Worm (Caenorhabditis elegans): ENCODE results near the gene srt-15.
"Not testable (repeated sequence)": the region's sequence is repeated elsewhere in the genome, so short reads cannot be mapped to it uniquely, and the experiment has no call there.

The srt-15 gene

DNA sequence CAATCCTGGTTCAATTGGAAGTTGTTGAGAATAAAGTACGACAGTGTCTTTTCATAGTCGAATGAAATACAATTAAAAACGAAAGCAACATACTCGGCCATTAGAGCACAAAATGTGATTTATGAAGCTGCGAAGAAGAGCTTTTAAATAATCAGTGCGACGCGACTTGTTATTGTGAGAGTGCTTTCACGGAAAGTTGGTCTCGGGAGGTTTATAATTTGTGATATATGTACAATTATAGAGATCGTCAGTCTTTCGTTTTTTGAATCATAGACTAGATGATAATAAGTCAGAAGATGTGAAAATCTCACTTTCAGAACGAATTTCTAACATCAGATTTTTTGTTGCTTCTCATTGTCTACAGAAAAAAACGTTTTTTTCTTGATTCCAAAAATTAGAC lies at the start of gene srt-15:
TSS of gene srt-15 (minus strand) at position 101 of the 400 bp plus-strand sequence.
- TF ChIP-seq ref-1 (GFP tag; conservative IDR thresholded peaks at IDR 0.05) (no peak), klf-2 (GFP tag; conservative IDR thresholded peaks at IDR 0.05) (no peak), ztf-23 (GFP tag; IDR thresholded peaks at IDR 0.05) (no peak), ztf-29 (GFP tag; IDR thresholded peaks at IDR 0.05) (no peak), tab-1 (GFP tag; IDR thresholded peaks at IDR 0.05) (no peak)

DNA sequence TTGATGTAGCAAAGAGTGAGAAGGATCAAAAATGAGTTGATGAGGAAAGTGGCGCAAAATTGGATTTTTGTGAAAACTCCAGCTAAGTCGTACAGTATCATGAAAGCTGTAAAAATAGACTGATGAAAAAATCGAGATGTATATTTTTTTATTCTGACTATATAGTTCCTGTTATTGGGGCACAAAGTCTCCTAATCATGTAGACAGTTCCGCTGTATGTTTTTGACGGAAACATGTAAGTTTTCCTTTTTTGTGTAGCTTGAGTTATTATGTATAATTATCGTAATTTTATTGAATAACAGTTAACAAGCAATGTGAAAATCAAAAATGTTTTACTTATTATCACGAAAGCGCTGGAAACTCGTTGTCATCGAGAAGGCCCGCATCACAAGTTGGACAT lies 45.5 kb upstream of the srt-15 start, which contains the start of gene str-68:
TSS of gene str-68 (minus strand) at position 101 of the 400 bp plus-strand sequence.
- TF ChIP-seq klf-2 (GFP tag; conservative IDR thresholded peaks at IDR 0.05) (no peak), flt-1 (GFP tag; IDR thresholded peaks at IDR 0.05) (no peak), ztf-29 (GFP tag; IDR thresholded peaks at IDR 0.05) (no peak), T22C8.4 (GFP tag; IDR thresholded peaks at IDR 0.05) (no peak), cog-1 (tag; optimal IDR thresholded peaks at IDR 0.05) (no peak), tab-1 (GFP tag; IDR thresholded peaks at IDR 0.05) (no peak), ref-1 (GFP tag; conservative IDR thresholded peaks at IDR 0.05) (no peak), med-1 (GFP tag; optimal IDR thresholded peaks at IDR 0.05; ENCODE audit: insufficient read depth) (no peak), ztf-23 (GFP tag; IDR thresholded peaks at IDR 0.05) (no peak)

DNA sequence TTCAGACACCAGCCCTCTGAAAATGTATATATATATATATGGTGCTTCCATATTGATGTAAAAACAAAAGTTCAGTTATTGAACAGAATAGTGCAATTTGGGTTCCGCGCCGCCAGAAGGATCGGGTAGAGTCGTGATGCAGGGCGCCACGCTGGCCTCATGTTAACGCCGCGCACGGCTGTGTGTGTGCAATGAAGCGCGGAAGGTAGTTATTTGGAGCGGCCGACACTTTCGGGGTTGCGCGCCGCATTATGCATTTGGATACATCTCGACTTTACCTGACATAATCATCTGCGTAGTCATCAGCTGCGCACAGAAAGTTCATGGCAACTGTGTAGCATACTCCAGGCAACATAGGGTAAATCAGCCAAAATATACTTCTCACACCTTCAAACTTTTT lies 44.8 kb upstream of the srt-15 start:
- TF ChIP-seq T22C8.4 (GFP tag; IDR thresholded peaks at IDR 0.05) = no peak
- no peak for TF ChIP-seq tab-1 (GFP tag; IDR thresholded peaks at IDR 0.05)
- TF ChIP-seq ref-1 (GFP tag; conservative IDR thresholded peaks at IDR 0.05) = no peak
- TF ChIP-seq ztf-23 (GFP tag; IDR thresholded peaks at IDR 0.05) = no peak
- TF ChIP-seq med-1 (GFP tag; optimal IDR thresholded peaks at IDR 0.05; ENCODE audit: insufficient read depth) = no peak
- no peak for TF ChIP-seq flt-1 (GFP tag; IDR thresholded peaks at IDR 0.05)
- TF ChIP-seq cog-1 (tag; optimal IDR thresholded peaks at IDR 0.05) = no peak
- TF ChIP-seq klf-2 (GFP tag; conservative IDR thresholded peaks at IDR 0.05) = no peak

DNA sequence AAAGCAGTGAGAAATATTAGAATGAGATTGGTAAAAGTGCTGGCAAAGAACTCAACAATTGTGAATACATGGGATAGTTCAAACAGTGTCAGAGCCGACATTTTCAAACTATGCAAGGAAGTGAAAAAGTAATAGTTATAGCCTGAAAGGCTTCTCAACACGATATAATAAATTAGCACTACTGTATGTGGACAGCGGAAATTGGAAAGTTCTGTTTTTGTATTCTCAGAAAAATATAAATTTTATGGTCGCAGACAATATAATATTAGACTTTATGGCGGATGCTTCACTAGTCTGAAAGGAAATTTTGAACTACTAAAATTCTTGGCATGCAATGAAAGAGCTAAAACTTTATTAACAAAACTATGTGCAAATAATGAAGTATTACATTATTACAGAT lies 43.8 kb upstream of the srt-15 start, which contains the start of gene str-69:
TSS of gene str-69 (minus strand) at position 101 of the 400 bp plus-strand sequence.
- TF ChIP-seq ref-1 (GFP tag; conservative IDR thresholded peaks at IDR 0.05) = no peak
- TF ChIP-seq flt-1 (GFP tag; IDR thresholded peaks at IDR 0.05) = no peak
- no peak for TF ChIP-seq cog-1 (tag; optimal IDR thresholded peaks at IDR 0.05)
- TF ChIP-seq med-1 (GFP tag; optimal IDR thresholded peaks at IDR 0.05; ENCODE audit: insufficient read depth) = no peak
- TF ChIP-seq T22C8.4 (GFP tag; IDR thresholded peaks at IDR 0.05) = no peak
- no peak for TF ChIP-seq ztf-29 (GFP tag; IDR thresholded peaks at IDR 0.05)
- no peak for TF ChIP-seq ztf-23 (GFP tag; IDR thresholded peaks at IDR 0.05)
- TF ChIP-seq tab-1 (GFP tag; IDR thresholded peaks at IDR 0.05) = no peak
- no peak for TF ChIP-seq klf-2 (GFP tag; conservative IDR thresholded peaks at IDR 0.05)

DNA sequence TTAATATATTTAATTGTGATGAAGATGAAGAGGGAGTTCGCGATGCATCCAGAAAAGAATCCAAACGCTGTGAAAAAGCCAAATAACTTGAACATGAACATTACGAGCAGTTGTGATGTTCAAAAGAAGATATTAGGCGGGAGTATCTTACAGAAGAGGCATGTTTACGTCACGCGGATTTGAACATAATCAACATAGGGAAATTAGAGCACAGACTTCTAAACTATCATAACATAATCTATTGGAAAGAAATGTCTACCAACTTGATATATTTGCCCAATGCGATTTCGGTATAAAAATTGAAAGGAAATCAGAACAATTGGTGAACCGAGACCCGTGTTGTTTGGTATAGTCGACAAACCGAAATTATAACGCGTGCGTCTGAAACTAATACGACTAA lies 42.2 kb upstream of the srt-15 start, which contains the start of gene str-66:
TSS of gene str-66 (minus strand) at position 101 of the 400 bp plus-strand sequence.
- TF ChIP-seq T22C8.4 (GFP tag; IDR thresholded peaks at IDR 0.05) (no peak), ztf-23 (GFP tag; IDR thresholded peaks at IDR 0.05) (no peak), med-1 (GFP tag; optimal IDR thresholded peaks at IDR 0.05; ENCODE audit: insufficient read depth) (no peak), tab-1 (GFP tag; IDR thresholded peaks at IDR 0.05) (no peak), klf-2 (GFP tag; conservative IDR thresholded peaks at IDR 0.05) (no peak), ztf-29 (GFP tag; IDR thresholded peaks at IDR 0.05) (no peak), flt-1 (GFP tag; IDR thresholded peaks at IDR 0.05) (no peak), ref-1 (GFP tag; conservative IDR thresholded peaks at IDR 0.05) (no peak), cog-1 (tag; optimal IDR thresholded peaks at IDR 0.05) (no peak)

DNA sequence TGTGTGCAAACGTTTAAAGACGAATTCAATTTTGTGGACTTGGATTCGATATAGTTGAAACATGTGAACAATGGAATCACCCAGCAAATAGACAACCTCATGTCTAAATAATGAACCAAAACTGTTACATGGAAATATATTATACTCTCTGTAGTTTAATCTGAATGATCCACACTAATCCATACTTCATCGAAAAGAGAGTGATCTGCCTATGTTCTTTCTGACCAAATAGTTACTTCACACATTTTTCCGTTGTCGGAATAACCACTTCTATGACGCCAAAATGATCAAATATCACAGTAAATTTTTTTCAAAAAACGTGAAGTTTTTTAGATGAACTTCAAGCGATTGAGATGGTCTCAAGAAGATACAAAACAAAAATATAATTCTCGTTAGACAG lies 40.1 kb upstream of the srt-15 start, which contains the start of gene Y73C8C.4:
TSS of gene Y73C8C.4 (minus strand) at position 101 of the 400 bp plus-strand sequence.
- TF ChIP-seq ref-1 (GFP tag; conservative IDR thresholded peaks at IDR 0.05); tab-1 (GFP tag; IDR thresholded peaks at IDR 0.05); klf-2 (GFP tag; conservative IDR thresholded peaks at IDR 0.05): not testable (repeated sequence)

DNA sequence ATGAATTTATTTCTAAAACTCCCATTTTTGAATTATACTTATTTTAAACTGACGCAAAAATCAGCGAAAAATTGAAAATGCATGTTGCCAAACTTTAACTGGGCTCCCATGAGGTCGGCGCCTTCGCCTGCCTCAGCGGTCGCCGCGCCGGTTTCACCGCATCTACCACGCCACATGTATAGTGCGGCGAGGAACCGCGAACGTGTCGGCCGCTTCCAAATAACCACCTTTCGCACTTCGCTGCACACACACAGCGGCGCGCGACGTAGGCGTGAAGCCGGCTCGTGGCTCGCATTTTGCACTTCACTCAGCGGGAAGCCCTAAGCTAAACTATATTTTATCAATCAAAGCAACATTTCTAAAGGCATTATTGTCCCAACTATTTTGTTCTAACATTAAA lies 38.5 kb upstream of the srt-15 start:
- TF ChIP-seq ref-1 (GFP tag; conservative IDR thresholded peaks at IDR 0.05) (no peak), flt-1 (GFP tag; IDR thresholded peaks at IDR 0.05) (no peak), ztf-23 (GFP tag; IDR thresholded peaks at IDR 0.05) (no peak), med-1 (GFP tag; optimal IDR thresholded peaks at IDR 0.05; ENCODE audit: insufficient read depth) (no peak), cog-1 (tag; optimal IDR thresholded peaks at IDR 0.05) (no peak), tab-1 (GFP tag; IDR thresholded peaks at IDR 0.05) (no peak), ztf-29 (GFP tag; IDR thresholded peaks at IDR 0.05) (no peak), klf-2 (GFP tag; conservative IDR thresholded peaks at IDR 0.05) (no peak)

DNA sequence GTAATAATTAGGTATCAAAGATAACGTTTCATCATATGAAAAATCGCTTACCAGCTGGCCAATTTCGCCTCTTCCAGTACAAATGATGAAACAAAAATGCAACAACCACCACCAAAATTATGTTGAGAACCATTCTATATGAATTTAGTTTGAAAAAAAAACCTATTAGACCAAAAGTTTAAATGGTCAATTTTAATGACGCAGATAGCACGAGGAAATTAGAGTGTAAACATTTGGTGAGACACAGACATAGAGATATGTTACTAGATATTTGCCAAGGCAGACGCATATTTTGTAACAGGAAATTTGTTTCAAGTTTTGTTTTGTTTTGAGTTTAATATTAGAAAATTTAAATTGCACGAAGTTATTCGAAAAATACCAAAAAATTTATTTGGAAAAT lies 32.4 kb upstream of the srt-15 start, which contains the start of gene cyp-33C9:
TSS of gene cyp-33C9 (minus strand) at position 211 of the 400 bp plus-strand sequence.
- TF ChIP-seq T22C8.4 (GFP tag; IDR thresholded peaks at IDR 0.05) (no peak), flt-1 (GFP tag; IDR thresholded peaks at IDR 0.05) (no peak), cog-1 (tag; optimal IDR thresholded peaks at IDR 0.05) (no peak), tab-1 (GFP tag; IDR thresholded peaks at IDR 0.05) (no peak), ref-1 (GFP tag; conservative IDR thresholded peaks at IDR 0.05) (no peak), klf-2 (GFP tag; conservative IDR thresholded peaks at IDR 0.05) (no peak), ztf-29 (GFP tag; IDR thresholded peaks at IDR 0.05) (no peak), ztf-23 (GFP tag; IDR thresholded peaks at IDR 0.05) (no peak), med-1 (GFP tag; optimal IDR thresholded peaks at IDR 0.05; ENCODE audit: insufficient read depth) (no peak)

DNA sequence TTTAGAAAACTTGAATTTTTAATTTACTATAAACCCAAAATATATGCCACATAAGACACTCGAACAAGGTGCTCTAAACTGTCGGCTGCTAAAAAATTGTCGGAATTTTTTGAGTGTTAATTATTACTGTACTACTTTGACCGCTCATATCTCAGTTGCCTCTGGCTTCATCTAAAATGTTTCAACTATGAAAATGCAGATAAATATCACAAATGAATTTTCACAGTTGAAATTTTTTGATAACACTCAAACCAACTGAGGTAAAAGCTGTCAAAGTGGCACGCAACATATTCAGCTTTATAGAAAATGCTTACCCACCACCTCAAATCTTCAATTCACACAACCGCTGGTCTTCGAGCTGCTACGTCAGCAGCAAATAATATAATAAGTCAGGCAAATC lies 26.8 kb upstream of the srt-15 start, which contains the start of gene acs-21:
TSS of gene acs-21 (plus strand) at position 301 of the 400 bp plus-strand sequence.
- TF ChIP-seq ref-1 (GFP tag; conservative IDR thresholded peaks at IDR 0.05) = no peak
- TF ChIP-seq ztf-23 (GFP tag; IDR thresholded peaks at IDR 0.05) = no peak
- TF ChIP-seq ztf-29 (GFP tag; IDR thresholded peaks at IDR 0.05) = no peak
- no peak for TF ChIP-seq tab-1 (GFP tag; IDR thresholded peaks at IDR 0.05)
- TF ChIP-seq klf-2 (GFP tag; conservative IDR thresholded peaks at IDR 0.05) = no peak

DNA sequence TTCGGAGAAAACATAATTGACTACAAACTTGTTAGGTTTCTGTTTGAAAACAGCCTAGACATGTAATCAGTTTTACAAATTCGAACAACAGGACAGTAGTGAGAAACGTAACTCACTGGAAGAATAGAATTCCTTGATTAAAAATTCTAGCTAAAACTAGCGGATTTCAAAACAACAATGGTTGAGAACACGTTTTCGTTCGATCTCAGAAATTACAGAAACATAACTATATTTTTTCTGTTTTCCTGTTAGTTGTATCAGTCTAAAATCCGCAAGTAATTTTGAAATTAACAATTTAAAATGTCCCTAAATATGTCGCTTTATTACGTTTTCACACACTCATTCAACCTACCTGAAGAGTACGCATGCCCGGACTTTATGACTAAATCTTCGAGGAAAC lies 24.3 kb upstream of the srt-15 start, which contains the start of gene srt-8:
TSS of gene srt-8 (plus strand) at position 301 of the 400 bp plus-strand sequence.
- no peak for TF ChIP-seq med-1 (GFP tag; optimal IDR thresholded peaks at IDR 0.05; ENCODE audit: insufficient read depth)

Measured in whole organism, midembryonic.